Fruit fly (Drosophila melanogaster) whole organism, embryonic: ENCODE measurements around the gene CG33181.

ENCODE experiments used
- CG10565 ChIP-seq: fragments of 200-800 bp; sonication (Bioruptor generic); optimal IDR thresholded peaks from 3 replicates; lab custom pipeline; 2016; ENCODE audit warnings: missing biosample characterization, mild to moderate bottlenecking, missing genetic modification characterization
- CG11093 ChIP-seq: fragments of 200-800 bp; sonication (Bioruptor generic); IDR thresholded peaks from 3 replicates; pipeline ENCODE4 v1.3.6; 2022; ENCODE audit warnings: missing biosample characterization, missing genetic modification characterization
- CG11696 ChIP-seq: fragments of 200-800 bp; sonication (Bioruptor generic); IDR thresholded peaks from 2 replicates; pipeline ENCODE4 v1.3.6; 2022; ENCODE audit warnings: missing biosample characterization, missing genetic modification characterization
- CG12071 ChIP-seq: fragments of 200-800 bp; sonication (Bioruptor generic); optimal IDR thresholded peaks from 3 replicates; lab custom pipeline; 2018; ENCODE audit warnings: missing biosample characterization, mild to moderate bottlenecking, missing genetic modification characterization
- CG12219 ChIP-seq: fragments of 200-800 bp; sonication (Bioruptor generic); optimal IDR thresholded peaks from 3 replicates; lab custom pipeline; 2018; ENCODE audit warnings: missing biosample characterization, mild to moderate bottlenecking, missing genetic modification characterization
- CG14860 ChIP-seq: fragments of 200-800 bp; sonication (Bioruptor generic); IDR thresholded peaks from 3 replicates; pipeline ENCODE4 v1.3.6; 2022; ENCODE audit warnings: missing biosample characterization, missing genetic modification characterization; ENCODE audit not compliant: partially characterized antibody
- CG15479 ChIP-seq: fragments of 200-800 bp; sonication (Bioruptor generic); optimal IDR thresholded peaks from 3 replicates; lab custom pipeline; 2019; ENCODE audit warnings: missing biosample characterization, mild to moderate bottlenecking, missing genetic modification characterization, moderate library complexity
- CG15696 ChIP-seq: fragments of 200-800 bp; sonication (Bioruptor generic); optimal IDR thresholded peaks from 2 replicates; lab custom pipeline; 2019; ENCODE audit warnings: missing biosample characterization, mild to moderate bottlenecking, missing genetic modification characterization, moderate library complexity
- CG2889 ChIP-seq: fragments of 200-800 bp; sonication (Bioruptor generic); IDR thresholded peaks from 3 replicates; pipeline ENCODE4 v1.3.6; 2022; ENCODE audit warnings: missing biosample characterization, missing genetic modification characterization
- CG31388 ChIP-seq: fragments of 200-800 bp; sonication (Bioruptor generic); optimal IDR thresholded peaks from 2 replicates; lab custom pipeline; 2016; ENCODE audit warnings: missing biosample characterization, missing genetic modification characterization
- CG32532 ChIP-seq: fragments of 200-800 bp; sonication (Bioruptor generic); IDR thresholded peaks from 2 replicates; pipeline ENCODE4 v1.3.6; 2022; ENCODE audit warnings: missing biosample characterization, missing genetic modification characterization
- CG32772 ChIP-seq: fragments of 200-800 bp; sonication (Bioruptor generic); IDR thresholded peaks from 2 replicates; pipeline ENCODE4 v1.3.6; 2022; ENCODE audit warnings: missing biosample characterization, missing genetic modification characterization
- CG33213 ChIP-seq: fragments of 200-800 bp; sonication (Bioruptor generic); optimal IDR thresholded peaks from 3 replicates; lab custom pipeline; 2016; ENCODE audit warnings: missing biosample characterization, missing genetic modification characterization
- CG4328 ChIP-seq: fragments of 200-800 bp; sonication (Bioruptor generic); optimal IDR thresholded peaks from 3 replicates; lab custom pipeline; 2017; ENCODE audit warnings: missing biosample characterization, missing genetic modification reagents, missing genetic modification characterization
- CG4707 ChIP-seq: fragments of 200-800 bp; sonication (Bioruptor generic); optimal IDR thresholded peaks from 2 replicates; lab custom pipeline; 2018; ENCODE audit warnings: missing biosample characterization, mild to moderate bottlenecking, missing genetic modification characterization, moderate library complexity
- CG6791 ChIP-seq: fragments of 200-800 bp; sonication (Bioruptor generic); IDR thresholded peaks from 3 replicates; pipeline ENCODE4 v1.3.6; 2022; ENCODE audit warnings: missing biosample characterization, missing genetic modification characterization; ENCODE audit not compliant: partially characterized antibody
- CG7357 ChIP-seq: fragments of 200-800 bp; sonication (Bioruptor generic); IDR thresholded peaks from 3 replicates; pipeline ENCODE4 v1.3.6; 2022; ENCODE audit warnings: missing biosample characterization, missing genetic modification characterization
- CG7987 ChIP-seq: fragments of 200-800 bp; sonication (Bioruptor generic); optimal IDR thresholded peaks from 2 replicates; lab custom pipeline; 2018; ENCODE audit warnings: missing biosample characterization, mild to moderate bottlenecking, missing genetic modification characterization, moderate library complexity
- CG9727 ChIP-seq: fragments of 200-800 bp; sonication (Bioruptor generic); optimal IDR thresholded peaks from 3 replicates; lab custom pipeline; 2017; ENCODE audit warnings: missing biosample characterization, mild to moderate bottlenecking, missing genetic modification characterization
- CG9817 ChIP-seq: fragments of 200-800 bp; sonication (Bioruptor generic); optimal IDR thresholded peaks from 2 replicates; lab custom pipeline; 2018; ENCODE audit warnings: missing biosample characterization, mild to moderate bottlenecking, missing genetic modification characterization, moderate library complexity
- CG9932 ChIP-seq: fragments of 200-800 bp; sonication (Bioruptor generic); IDR thresholded peaks from 2 replicates; pipeline ENCODE4 v1.3.6; 2022; ENCODE audit warnings: missing biosample characterization, missing genetic modification characterization
- Dll ChIP-seq: fragments of 200-800 bp; sonication (Bioruptor generic); IDR thresholded peaks from 4 replicates; pipeline ENCODE4 v1.3.6; 2022; ENCODE audit warnings: missing biosample characterization, missing genetic modification characterization; ENCODE audit not compliant: partially characterized antibody
- Dref ChIP-seq: fragments of 200-800 bp; sonication (Bioruptor generic); IDR thresholded peaks from 2 replicates; pipeline ENCODE4 v1.3.6; 2022; ENCODE audit warnings: missing biosample characterization, missing genetic modification characterization
- E2f1 ChIP-seq: fragments of 200-800 bp; sonication (Bioruptor generic); IDR thresholded peaks from 2 replicates; pipeline ENCODE4 v1.3.6; 2022; ENCODE audit warnings: missing biosample characterization, missing genetic modification characterization
- HLH54F ChIP-seq: fragments of 200-800 bp; sonication (Bioruptor generic); optimal IDR thresholded peaks from 3 replicates; lab custom pipeline; 2016; ENCODE audit warnings: missing biosample characterization, missing genetic modification characterization
- Max ChIP-seq: fragments of 200-800 bp; sonication (Bioruptor generic); optimal IDR thresholded peaks from 2 replicates; lab custom pipeline; 2016; ENCODE audit warnings: missing biosample characterization, mild to moderate bottlenecking, missing genetic modification characterization
- Med ChIP-seq: fragments of 200-800 bp; sonication (Bioruptor generic); peaks from one replicate; lab custom pipeline; 2016; ENCODE audit warnings: missing biosample characterization, missing genetic modification characterization, mild to moderate bottlenecking, inconsistent platforms, moderate library complexity
- Meics ChIP-seq: fragments of 200-800 bp; sonication (Bioruptor generic); optimal IDR thresholded peaks from 2 replicates; lab custom pipeline; 2017; ENCODE audit warnings: missing biosample characterization, mild to moderate bottlenecking, missing genetic modification characterization
- Nf-YB ChIP-seq: fragments of 200-800 bp; sonication (Bioruptor generic); optimal IDR thresholded peaks from 3 replicates; lab custom pipeline; 2019; ENCODE audit warnings: missing biosample characterization, mild to moderate bottlenecking, missing genetic modification characterization, moderate library complexity
- Rfx ChIP-seq: fragments of 200-800 bp; sonication (Bioruptor generic); IDR thresholded peaks from 2 replicates; pipeline ENCODE4 v1.3.6; 2022; ENCODE audit warnings: missing biosample characterization, missing genetic modification characterization
- Rx ChIP-seq: fragments of 200-800 bp; sonication (Bioruptor generic); IDR thresholded peaks from 2 replicates; pipeline ENCODE4 v1.3.6; 2022; ENCODE audit warnings: missing biosample characterization, missing genetic modification characterization
- Sox100B ChIP-seq: fragments of 200-800 bp; sonication (Bioruptor generic); optimal IDR thresholded peaks from 3 replicates; lab custom pipeline; 2018; ENCODE audit warnings: missing biosample characterization, mild to moderate bottlenecking, missing genetic modification characterization
- YL-1 ChIP-seq: fragments of 200-800 bp; sonication (Bioruptor generic); optimal IDR thresholded peaks from 3 replicates; lab custom pipeline; 2017; ENCODE audit warnings: missing biosample characterization, mild to moderate bottlenecking, missing genetic modification characterization
- amos ChIP-seq: fragments of 200-800 bp; sonication (Bioruptor generic); IDR thresholded peaks from 2 replicates; pipeline ENCODE4 v1.3.6; 2022; ENCODE audit warnings: missing biosample characterization, missing genetic modification characterization; ENCODE audit not compliant: partially characterized antibody
- btn ChIP-seq: fragments of 200-800 bp; sonication (Bioruptor generic); optimal IDR thresholded peaks from 2 replicates; lab custom pipeline; 2016; ENCODE audit warnings: missing biosample characterization, missing genetic modification characterization
- cato ChIP-seq: fragments of 200-800 bp; sonication (Bioruptor generic); optimal IDR thresholded peaks from 2 replicates; lab custom pipeline; 2016; ENCODE audit warnings: missing biosample characterization, missing genetic modification characterization, borderline replicate concordance
- caup ChIP-seq: fragments of 200-800 bp; sonication (Bioruptor generic); optimal IDR thresholded peaks from 3 replicates; lab custom pipeline; 2017; ENCODE audit warnings: missing biosample characterization, mild to moderate bottlenecking, missing genetic modification characterization, moderate library complexity; ENCODE audit not compliant: severe bottlenecking
- cwo ChIP-seq: fragments of 200-800 bp; sonication (Bioruptor generic); optimal IDR thresholded peaks from 3 replicates; lab custom pipeline; 2017; ENCODE audit warnings: missing biosample characterization, missing genetic modification characterization, mild to moderate bottlenecking, moderate library complexity, missing genetic modification reagents
- disco-r ChIP-seq: fragments of 200-800 bp; sonication (Bioruptor generic); optimal IDR thresholded peaks from 2 replicates; lab custom pipeline; 2016; ENCODE audit warnings: missing biosample characterization, missing genetic modification characterization
- ewg ChIP-seq: fragments of 200-800 bp; sonication (Bioruptor generic); optimal IDR thresholded peaks from 3 replicates; lab custom pipeline; 2017; ENCODE audit warnings: mild to moderate bottlenecking, missing biosample characterization, missing genetic modification reagents, missing genetic modification characterization
- fu2 ChIP-seq: fragments of 200-800 bp; sonication (Bioruptor generic); optimal IDR thresholded peaks from 2 replicates; lab custom pipeline; 2016; ENCODE audit warnings: missing biosample characterization, missing genetic modification characterization
- lbe ChIP-seq: fragments of 200-800 bp; sonication (Bioruptor generic); optimal IDR thresholded peaks from 2 replicates; lab custom pipeline; 2016; ENCODE audit warnings: missing biosample characterization, mild to moderate bottlenecking, missing genetic modification characterization
- nerfin-2 ChIP-seq: fragments of 200-800 bp; sonication (Bioruptor generic); IDR thresholded peaks from 2 replicates; pipeline ENCODE4 v1.3.6; 2022; ENCODE audit warnings: missing biosample characterization, missing genetic modification characterization; ENCODE audit not compliant: partially characterized antibody
- onecut ChIP-seq: fragments of 200-800 bp; sonication (Bioruptor generic); IDR thresholded peaks from 2 replicates; pipeline ENCODE4 v1.3.6; 2022; ENCODE audit warnings: missing biosample characterization, missing genetic modification characterization
- org-1 ChIP-seq: fragments of 200-800 bp; sonication (Bioruptor generic); optimal IDR thresholded peaks from 2 replicates; lab custom pipeline; 2017; ENCODE audit warnings: missing biosample characterization, missing genetic modification characterization
- pfk ChIP-seq: fragments of 200-800 bp; sonication (Bioruptor generic); optimal IDR thresholded peaks from 2 replicates; lab custom pipeline; 2018; ENCODE audit warnings: missing biosample characterization, mild to moderate bottlenecking, missing genetic modification characterization, moderate library complexity
- salm ChIP-seq: fragments of 200-800 bp; sonication (Bioruptor generic); optimal IDR thresholded peaks from 2 replicates; lab custom pipeline; 2018; ENCODE audit warnings: missing biosample characterization, mild to moderate bottlenecking, missing genetic modification characterization
- sim ChIP-seq: fragments of 200-800 bp; sonication (Bioruptor generic); IDR thresholded peaks from 2 replicates; pipeline ENCODE4 v1.3.6; 2022; ENCODE audit warnings: missing biosample characterization, missing genetic modification characterization
- wek ChIP-seq: fragments of 200-800 bp; sonication (Bioruptor generic); optimal IDR thresholded peaks from 3 replicates; lab custom pipeline; 2018; ENCODE audit warnings: missing biosample characterization, mild to moderate bottlenecking, missing genetic modification characterization, moderate library complexity

CG33181 gene

DNA sequence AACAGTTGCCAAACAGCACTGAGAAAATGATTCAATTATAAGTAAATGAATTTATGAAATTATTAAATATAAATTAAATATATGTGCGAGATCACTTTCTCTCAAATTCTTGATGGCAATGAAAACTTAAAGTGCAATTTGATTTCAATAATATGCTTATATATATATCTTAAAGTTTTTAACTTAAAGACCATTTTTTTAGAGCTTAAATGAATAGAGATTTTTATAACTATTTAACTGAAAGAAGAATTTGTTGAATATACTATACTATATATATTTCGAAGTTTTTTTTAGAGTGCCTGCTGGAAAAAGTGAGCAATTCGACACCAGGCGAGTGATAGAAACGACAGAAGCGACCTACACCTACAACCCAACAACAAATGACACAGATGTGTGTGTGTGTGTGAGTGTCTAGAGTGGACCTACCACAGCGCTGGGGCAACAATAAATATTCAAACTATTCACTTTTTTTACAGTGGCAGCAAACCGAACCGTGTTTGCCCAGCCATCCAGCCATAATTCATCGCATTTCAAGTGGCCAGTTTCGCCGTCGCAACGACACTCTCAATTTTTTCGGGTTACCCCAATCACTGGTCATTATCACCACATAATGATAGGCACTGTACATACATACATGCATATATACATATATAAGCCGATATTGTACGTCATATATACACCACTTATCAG is 44.1 kb upstream of the CG33181 start (continued):
- TF ChIP-seq lbe (no peak), salm (tag; lab: Kevin White, UChicago) (no peak), ewg (GFP tag; lab: Kevin White, UChicago) (no peak), cwo (GFP tag; lab: Kevin White, UChicago) (peak; percentile 11), CG4328 (GFP tag; lab: Kevin White, UChicago) (no peak), CG12219 (no peak), CG15479 (GFP tag; lab: Kevin White, UChicago) (no peak), Max (GFP tag; lab: Kevin White, UChicago) (no peak), Rfx (peak; percentile 60), CG7357 (GFP tag; lab: Robert Waterston, UW) (no peak; the same call in 2 of the 3 replicates), Med (GFP tag; lab: Kevin White, UChicago) (peak; percentile 76), amos (GFP tag; lab: Robert Waterston, UW) (no peak), CG6791 (GFP tag; lab: Robert Waterston, UW) (no peak), Nf-YB (GFP tag; lab: Kevin White, UChicago) (peak; percentile 53), cato (GFP tag; lab: Kevin White, UChicago) (no peak), CG10565 (GFP tag; lab: Kevin White, UChicago) (no peak), Sox100B (GFP tag; lab: Kevin White, UChicago) (peak; percentile 64), CG4707 (GFP tag; lab: Kevin White, UChicago) (no peak), pfk (GFP tag; lab: Kevin White, UChicago) (no peak), disco-r (no peak), Dref (GFP tag; lab: Robert Waterston, UW) (no peak), CG7987 (GFP tag; lab: Kevin White, UChicago) (no peak), CG32532 (no peak), CG2889 (GFP tag; lab: Robert Waterston, UW) (no peak), CG33213 (GFP tag; lab: Kevin White, UChicago) (no peak), btn (no peak), E2f1 (GFP tag; lab: Robert Waterston, UW) (no peak), sim (peak; percentile 32; the same call in 1 of the 2 replicates), CG9817 (tag; lab: Kevin White, UChicago) (no peak), onecut (no peak), YL-1 (GFP tag; lab: Kevin White, UChicago) (no peak), Meics (GFP tag; lab: Kevin White, UChicago) (peak; percentile 22), HLH54F (GFP tag; lab: Kevin White, UChicago) (no peak), CG11093 (GFP tag; lab: Robert Waterston, UW) (no peak), CG15696 (peak; percentile 90), CG11696 (GFP tag; lab: Robert Waterston, UW) (no peak), Rx (GFP tag; lab: Robert Waterston, UW) (no peak), CG32772 (GFP tag; lab: Robert Waterston, UW) (peak; percentile 40; the same call in 1 of the 2 replicates), CG12071 (GFP tag; lab: Kevin White, UChicago) (no peak), CG9727 (GFP tag; lab: Kevin White, UChicago) (peak; percentile 84), CG31388 (GFP tag; lab: Kevin White, UChicago) (no peak), wek (no peak), org-1 (GFP tag; lab: Kevin White, UChicago) (peak; percentile 7), fu2 (GFP tag; lab: Kevin White, UChicago) (no peak), Dll (no peak), CG14860 (GFP tag; lab: Robert Waterston, UW) (no peak), CG9932 (GFP tag; lab: Robert Waterston, UW) (peak; percentile 40), nerfin-2 (no peak), caup (GFP tag; lab: Kevin White, UChicago) (no peak)
